Worm (Caenorhabditis elegans) whole organism, young adult: ENCODE data around the gene F39G3.3.
A peak's percentile ranks its signal among the peaks of the same experiment; 100 is the strongest.

ENCODE experiments used
- B0035.1 ChIP-seq: sonication (generic microtip); optimal IDR thresholded peaks from 2 replicates; lab custom pipeline; 2016; ENCODE audit warnings: missing genetic modification characterization, mild to moderate bottlenecking, missing compliant biosample characterization, missing genotype, missing genetic modification reagents
- C06A6.2 ChIP-seq: fragments of 200-800 bp; sonication (Bioruptor generic); conservative IDR thresholded peaks from 2 replicates; pipeline ENCODE4 v1.3.6; 2022; ENCODE audit warnings: missing genetic modification characterization, missing compliant biosample characterization
- D2030.7 ChIP-seq: fragments of 200-800 bp; sonication (Bioruptor generic); IDR thresholded peaks from 2 replicates; pipeline ENCODE4 v1.3.6; 2022; ENCODE audit warnings: missing genetic modification reagents, missing genetic modification characterization, missing compliant biosample characterization
- F39B2.1 ChIP-seq: fragments of 200-800 bp; sonication (Bioruptor generic); IDR thresholded peaks from 2 replicates; pipeline ENCODE4 v1.3.6; 2022; ENCODE audit warnings: missing genetic modification reagents, missing genetic modification characterization, missing compliant biosample characterization
- F55B11.4 ChIP-seq: sonication (generic microtip); optimal IDR thresholded peaks from 2 replicates; lab custom pipeline; 2016; ENCODE audit warnings: missing compliant biosample characterization, missing genetic modification characterization, borderline replicate concordance; ENCODE audit not compliant: insufficient read depth
- K11D2.4 ChIP-seq: fragments of 200-800 bp; sonication (Bioruptor generic); IDR thresholded peaks from 2 replicates; pipeline ENCODE4 v1.3.6; 2022; ENCODE audit warnings: missing genetic modification reagents, missing genetic modification characterization, missing compliant biosample characterization
- K12H6.12 ChIP-seq: fragments of 200-800 bp; sonication (Bioruptor generic); optimal IDR thresholded peaks from 2 replicates; lab custom pipeline; 2018; ENCODE audit warnings: mild to moderate bottlenecking, missing genetic modification characterization, missing compliant biosample characterization
- T07F8.4 ChIP-seq: sonication (generic microtip); optimal IDR thresholded peaks from 2 replicates; lab custom pipeline; 2016; ENCODE audit warnings: mild to moderate bottlenecking, missing genetic modification characterization, moderate library complexity, missing compliant biosample characterization
- T26A5.8 ChIP-seq: sonication (generic microtip); optimal IDR thresholded peaks from 2 replicates; lab custom pipeline; 2016; ENCODE audit warnings: missing genetic modification characterization, missing compliant biosample characterization
- Y56A3A.18 ChIP-seq: fragments of 200-800 bp; sonication (Bioruptor generic); IDR thresholded peaks from 2 replicates; pipeline ENCODE4 v1.3.6; 2022; ENCODE audit warnings: missing genetic modification reagents, missing genetic modification characterization, missing compliant biosample characterization
- Y67H2A.10 ChIP-seq: fragments of 200-800 bp; sonication (Bioruptor generic); conservative IDR thresholded peaks from 2 replicates; pipeline ENCODE4 v1.3.6; 2022; ENCODE audit warnings: missing genetic modification reagents, missing genetic modification characterization, missing compliant biosample characterization
- atf-7 ChIP-seq: sonication (generic microtip); optimal IDR thresholded peaks from 2 replicates; lab custom pipeline; 2017; ENCODE audit warnings: mild to moderate bottlenecking, missing genetic modification characterization, missing compliant biosample characterization
- attf-3 ChIP-seq: fragments of 200-800 bp; sonication (Bioruptor generic); conservative IDR thresholded peaks from 2 replicates; pipeline ENCODE4 v1.3.6; 2022; ENCODE audit warnings: missing genetic modification reagents, missing genetic modification characterization, missing compliant biosample characterization
- attf-6 ChIP-seq: fragments of 200-800 bp; sonication (Bioruptor generic); IDR thresholded peaks from 2 replicates; pipeline ENCODE4 v1.3.6; 2022; ENCODE audit warnings: missing genetic modification reagents, missing genetic modification characterization, missing compliant biosample characterization
- cebp-1 ChIP-seq, 2 experiments: fragments of 200-800 bp in 1 of 2; sonication (Bioruptor generic) in 1 of 2; sonication (generic microtip) in 1 of 2; IDR thresholded peaks in 1 of 2; optimal IDR thresholded peaks in 1 of 2; 2 replicates each; pipeline versions ENCODE4 v1.3.6 to Lab custom; 2017 to 2022; ENCODE audit warnings: missing compliant biosample characterization in 2 of 2, missing genetic modification characterization in 2 of 2, mild to moderate bottlenecking in 1 of 2, missing genetic modification reagents in 1 of 2, moderate library complexity in 1 of 2
- ceh-100 ChIP-seq: fragments of 200-800 bp; sonication (Bioruptor generic); IDR thresholded peaks from 2 replicates; pipeline ENCODE4 v1.3.6; 2022; ENCODE audit warnings: missing genetic modification reagents, missing genetic modification characterization, missing compliant biosample characterization
- ceh-40 ChIP-seq: fragments of 200-800 bp; sonication (Bioruptor generic); IDR thresholded peaks from 2 replicates; pipeline ENCODE4 v1.3.6; 2022; ENCODE audit warnings: missing genetic modification characterization, missing compliant biosample characterization
- chd-7 ChIP-seq: sonication (generic microtip); optimal IDR thresholded peaks from 2 replicates; lab custom pipeline; 2016; ENCODE audit warnings: mild to moderate bottlenecking, missing genetic modification characterization, moderate library complexity, missing compliant biosample characterization
- die-1 ChIP-seq: sonication (generic microtip); optimal IDR thresholded peaks from 2 replicates; lab custom pipeline; 2016; ENCODE audit warnings: missing genotype, mild to moderate bottlenecking, missing genetic modification characterization, missing compliant biosample characterization
- hmg-20 ChIP-seq: fragments of 200-800 bp; sonication (Bioruptor generic); IDR thresholded peaks from 2 replicates; pipeline ENCODE4 v1.3.6; 2022; ENCODE audit warnings: missing genetic modification reagents, missing genetic modification characterization, missing compliant biosample characterization
- hrde-1 ChIP-seq: sonication (generic microtip); optimal IDR thresholded peaks from 2 replicates; lab custom pipeline; 2016; ENCODE audit warnings: missing genetic modification characterization, mild to moderate bottlenecking, missing compliant biosample characterization, moderate library complexity, missing genotype, missing genetic modification reagents, borderline replicate concordance
- lag-1 ChIP-seq: fragments of 200-800 bp; sonication (Bioruptor generic); IDR thresholded peaks from 2 replicates; pipeline ENCODE4 v1.3.6; 2022; ENCODE audit warnings: missing genetic modification reagents, missing genetic modification characterization, missing compliant biosample characterization
- lin-54 ChIP-seq: fragments of 200-800 bp; sonication (Bioruptor generic); optimal IDR thresholded peaks from 2 replicates; lab custom pipeline; 2018; ENCODE audit warnings: mild to moderate bottlenecking, missing genetic modification characterization, missing compliant biosample characterization
- lsl-1 ChIP-seq: fragments of 200-800 bp; sonication (Bioruptor generic); optimal IDR thresholded peaks from 2 replicates; lab custom pipeline; 2018; ENCODE audit warnings: mild to moderate bottlenecking, missing genetic modification characterization, moderate library complexity, missing compliant biosample characterization
- madf-10 ChIP-seq: sonication (generic microtip); optimal IDR thresholded peaks from 2 replicates; lab custom pipeline; 2016; ENCODE audit warnings: mild to moderate bottlenecking, missing genetic modification characterization, missing compliant biosample characterization
- madf-3 ChIP-seq: fragments of 200-800 bp; sonication (Bioruptor generic); IDR thresholded peaks from 2 replicates; pipeline ENCODE4 v1.3.6; 2022; ENCODE audit warnings: missing genetic modification reagents, missing genetic modification characterization, missing compliant biosample characterization
- madf-8 ChIP-seq: fragments of 200-800 bp; sonication (Bioruptor generic); conservative IDR thresholded peaks from 2 replicates; pipeline ENCODE4 v1.3.6; 2022; ENCODE audit warnings: missing genetic modification reagents, missing genetic modification characterization, missing compliant biosample characterization
- mcd-1 ChIP-seq: fragments of 200-800 bp; sonication (Bioruptor generic); IDR thresholded peaks from 2 replicates; pipeline ENCODE4 v1.3.6; 2022; ENCODE audit warnings: missing genetic modification reagents, missing genetic modification characterization, missing compliant biosample characterization
- nfya-2 ChIP-seq: fragments of 200-800 bp; sonication (Bioruptor generic); IDR thresholded peaks from 2 replicates; pipeline ENCODE4 v1.3.6; 2022; ENCODE audit warnings: missing genetic modification reagents, missing genetic modification characterization, missing compliant biosample characterization
- nfyb-1 ChIP-seq: fragments of 200-800 bp; sonication (Bioruptor generic); IDR thresholded peaks from 2 replicates; pipeline ENCODE4 v1.3.6; 2022; ENCODE audit warnings: missing genetic modification reagents, missing genetic modification characterization, missing compliant biosample characterization
- nhr-120 ChIP-seq: fragments of 200-800 bp; sonication (Bioruptor generic); IDR thresholded peaks from 2 replicates; pipeline ENCODE4 v1.3.6; 2022; ENCODE audit warnings: missing genetic modification characterization, missing compliant biosample characterization
- nhr-80 ChIP-seq: sonication (generic microtip); optimal IDR thresholded peaks from 2 replicates; lab custom pipeline; 2016; ENCODE audit warnings: missing genetic modification characterization, missing compliant biosample characterization
- repo-1 ChIP-seq: sonication (generic microtip); optimal IDR thresholded peaks from 2 replicates; lab custom pipeline; 2017; ENCODE audit warnings: mild to moderate bottlenecking, missing genetic modification characterization, missing compliant biosample characterization
- snpc-1.3 ChIP-seq: sonication (generic microtip); optimal IDR thresholded peaks from 2 replicates; lab custom pipeline; 2017; ENCODE audit warnings: missing genetic modification characterization, mild to moderate bottlenecking, missing compliant biosample characterization, antibody characterized with exemption, moderate library complexity, missing genotype, missing genetic modification reagents; ENCODE audit not compliant: insufficient read depth
- snpc-4 ChIP-seq, 5 experiments: fragments of 150-350 bp in 1 of 5; sonication (generic microtip) in 4 of 5; optimal IDR thresholded peaks; 2 replicates each; lab custom pipeline; 2014 to 2018; ENCODE audit warnings: missing genetic modification characterization in 5 of 5, missing biosample characterization in 3 of 5, antibody characterized with exemption in 2 of 5, mild to moderate bottlenecking in 2 of 5, missing compliant biosample characterization in 2 of 5, missing genotype in 2 of 5, moderate library complexity in 2 of 5, missing genetic modification reagents in 1 of 5
- somi-1 ChIP-seq: fragments of 200-800 bp; sonication (Bioruptor generic); optimal IDR thresholded peaks from 2 replicates; lab custom pipeline; 2018; ENCODE audit warnings: mild to moderate bottlenecking, missing genetic modification characterization, missing compliant biosample characterization
- sptf-2 ChIP-seq: fragments of 200-800 bp; sonication (Bioruptor generic); optimal IDR thresholded peaks from 2 replicates; lab custom pipeline; 2018; ENCODE audit warnings: mild to moderate bottlenecking, missing genetic modification characterization, missing compliant biosample characterization
- tbp1 ChIP-seq: fragments of 200-800 bp; sonication (Bioruptor generic); optimal IDR thresholded peaks from 2 replicates; lab custom pipeline; 2018; ENCODE audit warnings: mild to moderate bottlenecking, missing genetic modification characterization, missing compliant biosample characterization
- ztf-22 ChIP-seq: fragments of 200-800 bp; sonication (Bioruptor generic); optimal IDR thresholded peaks from 2 replicates; lab custom pipeline; 2018; ENCODE audit warnings: mild to moderate bottlenecking, missing genetic modification characterization, moderate library complexity, missing compliant biosample characterization
- ztf-25 ChIP-seq: fragments of 200-800 bp; sonication (Bioruptor generic); IDR thresholded peaks from 2 replicates; pipeline ENCODE4 v1.3.6; 2022; ENCODE audit warnings: missing genetic modification reagents, missing genetic modification characterization, missing compliant biosample characterization
- ztf-26 ChIP-seq: sonication (generic microtip); optimal IDR thresholded peaks from 2 replicates; lab custom pipeline; 2017; ENCODE audit warnings: missing genetic modification characterization, missing compliant biosample characterization

F39G3.3 gene

DNA sequence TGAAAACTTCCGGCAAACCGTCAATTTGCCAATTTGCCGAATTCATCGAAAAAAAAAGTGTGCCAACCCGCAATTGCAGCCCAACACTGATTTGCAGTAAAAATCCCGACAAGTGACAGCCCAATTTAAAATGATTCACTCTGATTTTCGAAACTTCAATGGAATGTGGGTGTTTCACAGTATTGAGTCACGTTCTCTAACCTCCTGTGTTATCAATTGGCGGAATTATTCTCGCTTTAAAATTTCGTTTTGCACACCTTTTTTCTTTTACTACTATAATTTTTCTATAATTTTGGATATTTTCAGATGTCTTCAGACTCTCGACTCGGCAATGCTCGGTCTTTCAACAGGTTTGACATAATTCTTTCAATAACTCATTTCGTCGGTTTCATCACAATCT lies 9.4 kb upstream of the F39G3.3 start, which contains the start of gene F39G3.5:
TSS of gene F39G3.5 (plus strand) at position 301 of the 400 bp plus-strand sequence.
- no peak for TF ChIP-seq B0035.1 (tag; lab: Kevin White, UChicago)

ce11 chrV:4724453-4724852 lies 7.3 kb upstream of the F39G3.3 start, which contains the start of gene F39G3.4:
TSS of gene F39G3.4 (plus strand) at chrV:4724753.
- no peak for TF ChIP-seq K12H6.12 (tag; lab: Kevin White, UChicago)
- TF ChIP-seq ztf-25 (GFP tag; lab: Robert Waterston, UW), result no peak
- no peak for TF ChIP-seq Y67H2A.10 (GFP tag; lab: Robert Waterston, UW)
- no peak for TF ChIP-seq repo-1
- no peak for TF ChIP-seq nfya-2 (GFP tag; lab: Robert Waterston, UW)
- no peak for TF ChIP-seq lag-1 (GFP tag; lab: Robert Waterston, UW)
- TF ChIP-seq die-1 (tag; lab: Kevin White, UChicago), result no peak
- no peak for TF ChIP-seq F39B2.1 (GFP tag; lab: Robert Waterston, UW)
- no peak for TF ChIP-seq T07F8.4 (tag; lab: Kevin White, UChicago)
- TF ChIP-seq attf-6 (GFP tag; lab: Robert Waterston, UW), result no peak
- no peak for TF ChIP-seq madf-3 (GFP tag; lab: Robert Waterston, UW)
- TF ChIP-seq, all 124 proteins: peak for 0

- TF ChIP-seq ztf-25 (GFP tag; lab: Robert Waterston, UW), result no peak
- no peak for TF ChIP-seq ztf-22 (GFP tag; lab: Kevin White, UChicago)
- TF ChIP-seq lsl-1 (GFP tag; lab: Kevin White, UChicago), result no peak
- no peak for TF ChIP-seq cebp-1 (GFP tag; IDR thresholded peaks at IDR 0.05; lab: Robert Waterston, UW)
- TF ChIP-seq cebp-1 (tag; optimal IDR thresholded peaks at IDR 0.05; lab: Kevin White, UChicago), result peak; percentile 40
- TF ChIP-seq D2030.7 (GFP tag; lab: Robert Waterston, UW), result no peak
- TF ChIP-seq C06A6.2 (GFP tag; lab: Robert Waterston, UW), result no peak
- TF ChIP-seq ceh-40 (GFP tag; lab: Robert Waterston, UW), result no peak
- no peak for TF ChIP-seq lin-54 (GFP tag; lab: Kevin White, UChicago)
- TF ChIP-seq ztf-26 (tag; lab: Kevin White, UChicago), result peak; percentile 38
- TF ChIP-seq chd-7 (tag; lab: Kevin White, UChicago), result no peak
- no peak for TF ChIP-seq B0035.1 (tag; lab: Kevin White, UChicago)
- TF ChIP-seq nfya-2 (GFP tag; lab: Robert Waterston, UW), result no peak
- TF ChIP-seq madf-8 (GFP tag; lab: Robert Waterston, UW), result no peak
- TF ChIP-seq sptf-2 (GFP tag; lab: Kevin White, UChicago), result no peak
- no peak for TF ChIP-seq hmg-20
- TF ChIP-seq atf-7 (tag; lab: Kevin White, UChicago), result no peak
- peak; percentile 52; the same call in 1 of the 2 replicates for TF ChIP-seq K11D2.4
- TF ChIP-seq hrde-1 (tag; lab: Kevin White, UChicago), result no peak
- TF ChIP-seq madf-10 (tag; lab: Kevin White, UChicago), result no peak
- no peak for TF ChIP-seq attf-3 (GFP tag; lab: Robert Waterston, UW)
- TF ChIP-seq nhr-80 (tag; lab: Kevin White, UChicago), result no peak
- TF ChIP-seq snpc-1.3 (tag; lab: Kevin White, UChicago), result no peak
- no peak for TF ChIP-seq ceh-100 (GFP tag; lab: Robert Waterston, UW)
- TF ChIP-seq somi-1 (GFP tag; lab: Kevin White, UChicago), result peak; percentile 63
- TF ChIP-seq tbp1 (GFP tag; lab: Kevin White, UChicago), result no peak
- TF ChIP-seq F55B11.4 (tag; lab: Kevin White, UChicago), result no peak
- no peak for TF ChIP-seq attf-6 (GFP tag; lab: Robert Waterston, UW)
- no peak for TF ChIP-seq Y56A3A.18 (GFP tag; lab: Robert Waterston, UW)
- TF ChIP-seq T26A5.8, result no peak
- TF ChIP-seq nfyb-1 (GFP tag; lab: Robert Waterston, UW), result 0 out of 2 replicates have a peak, but pooled peaks have one; percentile 22
- no peak for TF ChIP-seq mcd-1 (GFP tag; lab: Robert Waterston, UW)
- no peak for TF ChIP-seq nhr-120
- TF ChIP-seq snpc-4 (GFP tag; optimal IDR thresholded peaks at IDR 0.05; lab: Kevin White, UChicago), result no peak
- TF ChIP-seq snpc-4 (tag; optimal IDR thresholded peaks at IDR 0.05; lab: Kevin White, UChicago), result no peak
- TF ChIP-seq repo-1, result no peak
Measured at ce11 chrV:4730075-4730474, 1.6 kb upstream of the F39G3.3 start, which contains the start of gene tig-2. TSS of gene tig-2 (minus strand) at chrV:4730161.
